Worm (Caenorhabditis elegans): ENCODE measurements around the gene eif-3.B.
A peak's percentile ranks its signal among the peaks of the same experiment; 100 is the strongest.

Gene eif-3.B

ce11 chrII:14779851-14780250, 15.4 kb upstream of the eif-3.B start:
- TF ChIP-seq madf-10 (tag; optimal IDR thresholded peaks at IDR 0.05), result no peak
- no peak for TF ChIP-seq K11D2.4 (GFP tag; IDR thresholded peaks at IDR 0.05)
- TF ChIP-seq mcd-1 (GFP tag; IDR thresholded peaks at IDR 0.05), result no peak
- TF ChIP-seq fkh-3 (tag; optimal IDR thresholded peaks at IDR 0.05), result no peak
- no peak for TF ChIP-seq egl-44 (GFP tag; IDR thresholded peaks at IDR 0.05)
- TF ChIP-seq zfh-2 (GFP tag; conservative IDR thresholded peaks at IDR 0.05), result peak; percentile 76
- TF ChIP-seq nfya-2 (GFP tag; IDR thresholded peaks at IDR 0.05), result no peak
- no peak for TF ChIP-seq athp-1 (tag; optimal IDR thresholded peaks at IDR 0.05)

- TF ChIP-seq ekl-4 (GFP tag; IDR thresholded peaks at IDR 0.05) (no peak), dpl-1 (GFP tag; optimal IDR thresholded peaks at IDR 0.05) (no peak), B0035.1 (tag; optimal IDR thresholded peaks at IDR 0.05) (no peak), zim-3 (tag; optimal IDR thresholded peaks at IDR 0.05) (no peak), hsf-1 (GFP tag; IDR thresholded peaks at IDR 0.05) (no peak), B0336.3 (GFP tag; IDR thresholded peaks at IDR 0.05) (no peak), F23B12.7 (tag; optimal IDR thresholded peaks at IDR 0.05; ENCODE audit: insufficient read depth) (no peak), lin-40 (tag; optimal IDR thresholded peaks at IDR 0.05) (no peak), ztf-3 (GFP tag; optimal IDR thresholded peaks at IDR 0.05) (no peak), B0019.2 (GFP tag; conservative IDR thresholded peaks at IDR 0.05) (no peak), athp-1 (tag; optimal IDR thresholded peaks at IDR 0.05) (no peak), dox-1 (GFP tag; IDR thresholded peaks at IDR 0.05) (no peak), lag-1 (GFP tag; IDR thresholded peaks at IDR 0.05) (no peak), atf-7 (tag; optimal IDR thresholded peaks at IDR 0.05) (no peak), egrh-3 (GFP tag; IDR thresholded peaks at IDR 0.05) (no peak), lin-26 (GFP tag; IDR thresholded peaks at IDR 0.05) (no peak)
These were observed 9.3 kb upstream of the eif-3.B start, which contains the start of gene Y54E2A.9 for ce11 chrII:14785906-14786305. TSS of gene Y54E2A.9 (minus strand) at chrII:14786006.

ce11 chrII:14790751-14791150, 4.5 kb upstream of the eif-3.B start, which contains the start of gene Y54E2A.10:
TSS of gene Y54E2A.10 (plus strand) at chrII:14791051.
- TF ChIP-seq ztf-26 (tag; optimal IDR thresholded peaks at IDR 0.05) (no peak), F55B11.4 (tag; optimal IDR thresholded peaks at IDR 0.05; ENCODE audit: borderline replicate concordance, insufficient read depth) (no peak), ama-1 (optimal IDR thresholded peaks at IDR 0.05) (no peak), ama-1 (GFP tag; optimal IDR thresholded peaks at IDR 0.05) (no peak), tbx-9 (tag; optimal IDR thresholded peaks at IDR 0.05; ENCODE audit: borderline replicate concordance) (no peak), nfya-1 (tag; optimal IDR thresholded peaks at IDR 0.05; ENCODE audit: borderline replicate concordance, insufficient read depth) (no peak), lin-26 (GFP tag; IDR thresholded peaks at IDR 0.05) (no peak), ceh-100 (GFP tag; IDR thresholded peaks at IDR 0.05) (no peak), bed-1 (GFP tag; IDR thresholded peaks at IDR 0.05) (no peak), lin-35 (GFP tag; optimal IDR thresholded peaks at IDR 0.05) (no peak), somi-1 (GFP tag; optimal IDR thresholded peaks at IDR 0.05) (no peak), rpc-1 (optimal IDR thresholded peaks at IDR 0.05) (no peak), rpc-1 (tag; optimal IDR thresholded peaks at IDR 0.05) (no peak), K11D2.4 (GFP tag; IDR thresholded peaks at IDR 0.05) (no peak), ztf-18 (tag; optimal IDR thresholded peaks at IDR 0.05) (no peak), C17E4.6 (GFP tag; IDR thresholded peaks at IDR 0.05) (no peak), aptf-2 (GFP tag; conservative IDR thresholded peaks at IDR 0.05) (no peak), attf-5 (GFP tag; optimal IDR thresholded peaks at IDR 0.05) (no peak), T26A5.8 (tag; optimal IDR thresholded peaks at IDR 0.05) (no peak), Y53G8AR.9 (GFP tag; conservative IDR thresholded peaks at IDR 0.05) (no peak)

Data from whole organism, young adult.